Worm (Caenorhabditis elegans): ENCODE data around the gene F14D2.11.

DNA sequence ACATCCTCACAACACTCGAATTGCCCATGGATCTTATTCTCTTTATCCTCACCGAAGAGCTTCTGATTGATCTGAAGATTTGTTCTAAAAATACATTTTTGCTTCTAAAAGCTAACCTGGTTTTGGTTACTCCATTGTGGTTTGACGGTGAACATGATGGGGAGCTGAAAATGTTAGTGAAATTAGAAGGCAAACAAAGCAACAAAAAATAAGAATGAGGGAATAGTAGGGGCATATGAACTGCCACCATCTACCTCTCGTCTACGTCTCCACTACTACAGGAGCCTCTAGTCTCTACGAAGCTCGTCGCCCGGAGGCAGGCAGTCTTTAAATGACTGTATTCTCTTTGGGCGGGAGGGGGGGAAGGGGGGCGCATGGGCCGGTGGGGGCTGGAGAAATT lies 43.8 kb upstream of the F14D2.11 start, which contains the start of gene T06D4.2:
- TF ChIP-seq unc-62 (GFP tag; optimal IDR thresholded peaks at IDR 0.05) (no peak), mls-2 (tag; optimal IDR thresholded peaks at IDR 0.05) (no peak), lin-13 (tag; optimal IDR thresholded peaks at IDR 0.05) (no peak), unc-39 (tag; optimal IDR thresholded peaks at IDR 0.05) (no peak), elt-3 (tag; optimal IDR thresholded peaks at IDR 0.05) (no peak), lin-32 (GFP tag; optimal IDR thresholded peaks at IDR 0.05) (no peak), nhr-237 (tag; optimal IDR thresholded peaks at IDR 0.05) (no peak), nhr-28 (tag; optimal IDR thresholded peaks at IDR 0.05) (no peak), mep-1 (tag; optimal IDR thresholded peaks at IDR 0.05) (no peak), nhr-76 (tag; optimal IDR thresholded peaks at IDR 0.05) (no peak), lsy-2 (tag; optimal IDR thresholded peaks at IDR 0.05) (no peak)

Measured in whole organism, mixed stage, embryonic.